Fruit fly (Drosophila melanogaster): ENCODE measurements around the gene JMJD7.

Gene JMJD7

dm6 chr3L:13486041-13486859 lies 36.2 kb upstream of the JMJD7 start, which contains the start of the genes Abp1 and Tgi (continued):
- no peak for TF ChIP-seq ham (GFP tag; IDR thresholded peaks at IDR 0.05)
- TF ChIP-seq jigr1 (GFP tag; IDR thresholded peaks at IDR 0.05) = no peak
- TF ChIP-seq grau (tag; optimal IDR thresholded peaks at IDR 0.05) = peak; percentile 26
- no peak for TF ChIP-seq CG4282 (GFP tag; optimal IDR thresholded peaks at IDR 0.05)
- TF ChIP-seq CG4820 (GFP tag; optimal IDR thresholded peaks at IDR 0.05) = no peak
- TF ChIP-seq org-1 (GFP tag; optimal IDR thresholded peaks at IDR 0.05) = no peak
- TF ChIP-seq slp2 (GFP tag; optimal IDR thresholded peaks at IDR 0.05) = no peak
- TF ChIP-seq CG43689 (GFP tag; IDR thresholded peaks at IDR 0.05) = no peak
- no peak for TF ChIP-seq luna (GFP tag; optimal IDR thresholded peaks at IDR 0.05)
- TF ChIP-seq hbn (GFP tag; IDR thresholded peaks at IDR 0.05; ENCODE audit: partially characterized antibody) = peak; percentile 64
- TF ChIP-seq mirr (GFP tag; optimal IDR thresholded peaks at IDR 0.05) = no peak
- TF ChIP-seq Pdp1 (GFP tag; optimal IDR thresholded peaks at IDR 0.05) = peak in 1 of 2 experiments; percentile 61
- TF ChIP-seq CG15269 (tag; optimal IDR thresholded peaks at IDR 0.05) = peak; percentile 21
- TF ChIP-seq CG6175 (GFP tag; IDR thresholded peaks at IDR 0.05) = no peak
- no peak for TF ChIP-seq scrt (GFP tag; optimal IDR thresholded peaks at IDR 0.05)
- TF ChIP-seq wor (GFP tag; IDR thresholded peaks at IDR 0.05) = no peak
- peak; percentile 70 for TF ChIP-seq Lhr (GFP tag; optimal IDR thresholded peaks at IDR 0.05)
- peak; percentile 77 for TF ChIP-seq CG16813 (GFP tag; IDR thresholded peaks at IDR 0.05; ENCODE audit: partially characterized antibody)
- TF ChIP-seq Bdp1 (GFP tag; optimal IDR thresholded peaks at IDR 0.05) = no peak
- TF ChIP-seq ato (GFP tag; IDR thresholded peaks at IDR 0.05; ENCODE audit: partially characterized antibody) = peak; percentile 79
- peak; percentile 49 for TF ChIP-seq nmo (GFP tag; optimal IDR thresholded peaks at IDR 0.05)
- TF ChIP-seq sens (GFP tag) = peak; percentile 47
- TF ChIP-seq tna (GFP tag; IDR thresholded peaks at IDR 0.05; ENCODE audit: partially characterized antibody) = peak; percentile 69
- TF ChIP-seq fd102C (GFP tag; optimal IDR thresholded peaks at IDR 0.05) = no peak
- no peak for TF ChIP-seq ash1 (GFP tag; optimal IDR thresholded peaks at IDR 0.05)
- TF ChIP-seq CG11085 (GFP tag; IDR thresholded peaks at IDR 0.05) = no peak
- no peak for TF ChIP-seq CG32767 (GFP tag; IDR thresholded peaks at IDR 0.05)
- TF ChIP-seq CG15073 (GFP tag; optimal IDR thresholded peaks at IDR 0.05) = no peak
- peak; percentile 0 for TF ChIP-seq CG13424 (tag; optimal IDR thresholded peaks at IDR 0.05)
- TF ChIP-seq nerfin-1 (tag; optimal IDR thresholded peaks at IDR 0.05) = no peak
- TF ChIP-seq Oli (tag; optimal IDR thresholded peaks at IDR 0.05) = no peak
- TF ChIP-seq E2f2 (GFP tag; IDR thresholded peaks at IDR 0.05) = peak; percentile 72
- TF ChIP-seq Hr78 (GFP tag; optimal IDR thresholded peaks at IDR 0.05) = no peak
- TF ChIP-seq slou (GFP tag; optimal IDR thresholded peaks at IDR 0.05) = no peak
- TF ChIP-seq CG14710 (tag; optimal IDR thresholded peaks at IDR 0.05) = peak; percentile 82
- TF ChIP-seq CG9932 (GFP tag; IDR thresholded peaks at IDR 0.05) = peak; percentile 88
- TF ChIP-seq CG17802 (tag; optimal IDR thresholded peaks at IDR 0.05) = no peak
- TF ChIP-seq HLH54F (GFP tag; optimal IDR thresholded peaks at IDR 0.05) = peak; percentile 37
- no peak for TF ChIP-seq Meics (GFP tag; optimal IDR thresholded peaks at IDR 0.05)
- 0 out of 2 replicates have a peak, but pooled peaks have one; percentile 14 for TF ChIP-seq aop (GFP tag; IDR thresholded peaks at IDR 0.05)
- peak; percentile 12; the same call in 1 of the 2 replicates for TF ChIP-seq vvl (GFP tag; IDR thresholded peaks at IDR 0.05)
- TF ChIP-seq Deaf1 (tag; optimal IDR thresholded peaks at IDR 0.05) = no peak
- no peak for TF ChIP-seq Sin3A (optimal IDR thresholded peaks at IDR 0.05)
- peak in 1 of 3 experiments; percentile 37 for TF ChIP-seq lola (GFP tag; optimal IDR thresholded peaks at IDR 0.05)
- TF ChIP-seq CG10366 (GFP tag; IDR thresholded peaks at IDR 0.05) = no peak; the same call in 1 of the 2 replicates
- TF ChIP-seq lab (GFP tag; optimal IDR thresholded peaks at IDR 0.05) = no peak
- TF ChIP-seq lov (optimal IDR thresholded peaks at IDR 0.05) = no peak
- no peak for TF ChIP-seq lov (GFP tag; IDR thresholded peaks at IDR 0.05)
- TF ChIP-seq gcm (GFP tag; optimal IDR thresholded peaks at IDR 0.05) = no peak

Data from whole organism, embryonic.